Worm (Caenorhabditis elegans) whole organism, L3 larva: Measurements from ENCODE around the gene cyp-35B1.

ENCODE experiments used
- R02D3.7 ChIP-seq: fragments of 150-350 bp; optimal IDR thresholded peaks from 2 replicates; lab custom pipeline; 2014; ENCODE audit warnings: missing biosample characterization, missing genetic modification characterization
- aly-2 ChIP-seq: fragments of 150-350 bp; optimal IDR thresholded peaks from 2 replicates; lab custom pipeline; 2014; ENCODE audit warnings: missing biosample characterization, missing genetic modification characterization
- ama-1 ChIP-seq: fragments of 150-350 bp; optimal IDR thresholded peaks from 2 replicates; lab custom pipeline; 2018
- ceh-16 ChIP-seq: sonication (generic microtip); optimal IDR thresholded peaks from 2 replicates; lab custom pipeline; 2017; ENCODE audit warnings: missing biosample characterization, missing genetic modification characterization
- ceh-28 ChIP-seq: fragments of 150-350 bp; optimal IDR thresholded peaks from 2 replicates; lab custom pipeline; 2014; ENCODE audit warnings: missing biosample characterization, missing genetic modification reagents, missing genetic modification characterization
- ceh-82 ChIP-seq: fragments of 150-350 bp; optimal IDR thresholded peaks from 2 replicates; lab custom pipeline; 2014; ENCODE audit warnings: missing biosample characterization, missing genetic modification characterization
- ceh-9 ChIP-seq: sonication (generic microtip); optimal IDR thresholded peaks from 2 replicates; lab custom pipeline; 2018; ENCODE audit warnings: missing biosample characterization, missing genetic modification characterization
- daf-12 ChIP-seq: fragments of 150-350 bp; optimal IDR thresholded peaks from 2 replicates; lab custom pipeline; 2014; ENCODE audit warnings: missing biosample characterization, missing genetic modification reagents, missing genetic modification characterization
- egl-27 ChIP-seq: sonication (generic microtip); optimal IDR thresholded peaks from 4 replicates; lab custom pipeline; 2017; ENCODE audit warnings: missing biosample characterization, missing genetic modification reagents, missing genetic modification characterization
- egl-5 ChIP-seq: fragments of 150-350 bp; optimal IDR thresholded peaks from 2 replicates; lab custom pipeline; 2017; ENCODE audit warnings: missing biosample characterization, missing genetic modification reagents, missing genetic modification characterization, inconsistent platforms
- elt-1 ChIP-seq: fragments of 150-350 bp; optimal IDR thresholded peaks from 2 replicates; lab custom pipeline; 2014; ENCODE audit warnings: missing biosample characterization, missing genetic modification characterization
- elt-2 ChIP-seq: sonication (generic microtip); optimal IDR thresholded peaks from 2 replicates; lab custom pipeline; 2016; ENCODE audit warnings: missing genetic modification reagents, mild to moderate bottlenecking, missing genetic modification characterization, missing compliant biosample characterization
- elt-3 ChIP-seq, 3 experiments: fragments of 150-350 bp in 1 of 3; sonication (generic microtip) in 2 of 3; optimal IDR thresholded peaks; 2 replicates in 2 of 3; 4 replicates in 1 of 3; lab custom pipeline; 2014 to 2017; ENCODE audit warnings: missing biosample characterization in 3 of 3, missing genetic modification characterization in 3 of 3
- eor-1 ChIP-seq, 2 experiments: fragments of 150-350 bp; optimal IDR thresholded peaks; 2 replicates each; lab custom pipeline; 2014 to 2018; ENCODE audit warnings: missing biosample characterization in 2 of 2, missing genetic modification characterization in 2 of 2
- fkh-10 ChIP-seq: sonication (generic microtip); optimal IDR thresholded peaks from 2 replicates; lab custom pipeline; 2017; ENCODE audit warnings: missing biosample characterization, missing genetic modification reagents, missing genetic modification characterization
- fkh-2 ChIP-seq: fragments of 150-350 bp; optimal IDR thresholded peaks from 2 replicates; lab custom pipeline; 2014; ENCODE audit warnings: missing biosample characterization, missing genetic modification reagents, missing genetic modification characterization
- fos-1 ChIP-seq: fragments of 150-350 bp; optimal IDR thresholded peaks from 2 replicates; lab custom pipeline; 2014; ENCODE audit warnings: missing biosample characterization, missing genetic modification characterization
- hmg-11 ChIP-seq: sonication (generic microtip); optimal IDR thresholded peaks from 2 replicates; lab custom pipeline; 2016; ENCODE audit warnings: missing genetic modification characterization, missing compliant biosample characterization
- lin-15B ChIP-seq: fragments of 150-350 bp; optimal IDR thresholded peaks from 2 replicates; lab custom pipeline; 2014; ENCODE audit warnings: missing biosample characterization, missing genetic modification characterization
- lin-39 ChIP-seq: fragments of 150-350 bp; optimal IDR thresholded peaks from 2 replicates; lab custom pipeline; 2018; ENCODE audit warnings: missing biosample characterization, missing genetic modification reagents, missing genetic modification characterization
- lsy-12 ChIP-seq: sonication (generic microtip); optimal IDR thresholded peaks from 2 replicates; lab custom pipeline; 2016; ENCODE audit warnings: mild to moderate bottlenecking, missing genetic modification characterization, missing compliant biosample characterization
- mdl-1 ChIP-seq: fragments of 150-350 bp; optimal IDR thresholded peaks from 2 replicates; lab custom pipeline; 2014; ENCODE audit warnings: missing biosample characterization, missing genetic modification characterization
- mml-1 ChIP-seq: fragments of 150-350 bp; sonication (generic microtip); optimal IDR thresholded peaks from 3 replicates; lab custom pipeline; 2014; ENCODE audit warnings: missing biosample characterization, missing genetic modification characterization
- nfya-1 ChIP-seq: sonication (generic microtip); optimal IDR thresholded peaks from 2 replicates; lab custom pipeline; 2017; ENCODE audit warnings: missing genetic modification characterization, mild to moderate bottlenecking, missing compliant biosample characterization, antibody characterized with exemption, moderate library complexity; ENCODE audit not compliant: insufficient read depth
- nhr-11 ChIP-seq: fragments of 150-350 bp; optimal IDR thresholded peaks from 2 replicates; lab custom pipeline; 2014; ENCODE audit warnings: missing biosample characterization, missing genetic modification characterization
- nhr-12 ChIP-seq: fragments of 150-350 bp; optimal IDR thresholded peaks from 2 replicates; lab custom pipeline; 2014; ENCODE audit warnings: missing biosample characterization, missing genetic modification characterization
- nhr-23 ChIP-seq: fragments of 150-350 bp; optimal IDR thresholded peaks from 2 replicates; lab custom pipeline; 2014; ENCODE audit warnings: missing biosample characterization, missing genetic modification reagents, missing genetic modification characterization
- nhr-237 ChIP-seq: fragments of 150-350 bp; optimal IDR thresholded peaks from 2 replicates; lab custom pipeline; 2014; ENCODE audit warnings: missing biosample characterization, missing genetic modification characterization
- nhr-43 ChIP-seq: sonication (generic microtip); optimal IDR thresholded peaks from 2 replicates; lab custom pipeline; 2016; ENCODE audit warnings: mild to moderate bottlenecking, missing genetic modification characterization, missing compliant biosample characterization; ENCODE audit not compliant: poor library complexity, severe bottlenecking
- nhr-67 ChIP-seq: fragments of 150-350 bp; optimal IDR thresholded peaks from 2 replicates; lab custom pipeline; 2014; ENCODE audit warnings: missing biosample characterization, missing genetic modification characterization
- nhr-76 ChIP-seq: fragments of 150-350 bp; sonication (generic microtip); optimal IDR thresholded peaks from 5 replicates; lab custom pipeline; 2014; ENCODE audit warnings: missing biosample characterization, missing genetic modification characterization
- nhr-77 ChIP-seq: fragments of 150-350 bp; optimal IDR thresholded peaks from 2 replicates; lab custom pipeline; 2014; ENCODE audit warnings: missing biosample characterization, missing genetic modification characterization
- pha-4 ChIP-seq: fragments of 150-350 bp; optimal IDR thresholded peaks from 2 replicates; lab custom pipeline; 2014; ENCODE audit warnings: missing biosample characterization, missing genetic modification reagents, missing genetic modification characterization
- sea-2 ChIP-seq: fragments of 150-350 bp; sonication (generic microtip); optimal IDR thresholded peaks from 4 replicates; lab custom pipeline; 2014; ENCODE audit warnings: missing biosample characterization, missing genetic modification reagents, missing genetic modification characterization
- skn-1 ChIP-seq: fragments of 150-350 bp; optimal IDR thresholded peaks from 2 replicates; lab custom pipeline; 2014; ENCODE audit warnings: missing biosample characterization, missing genetic modification characterization
- snpc-4 ChIP-seq: fragments of 150-350 bp; optimal IDR thresholded peaks from 2 replicates; lab custom pipeline; 2014; ENCODE audit warnings: missing biosample characterization, missing genetic modification characterization
- tbx-2 ChIP-seq: sonication (generic microtip); optimal IDR thresholded peaks from 2 replicates; lab custom pipeline; 2016; ENCODE audit warnings: mild to moderate bottlenecking, missing genetic modification characterization, missing compliant biosample characterization
- unc-39 ChIP-seq: sonication (generic microtip); optimal IDR thresholded peaks from 4 replicates; lab custom pipeline; 2017; ENCODE audit warnings: missing biosample characterization, missing genetic modification characterization
- zag-1 ChIP-seq: fragments of 150-350 bp; optimal IDR thresholded peaks from 2 replicates; lab custom pipeline; 2014; ENCODE audit warnings: missing biosample characterization, missing genetic modification characterization
- ztf-11 ChIP-seq: fragments of 150-350 bp; optimal IDR thresholded peaks from 2 replicates; lab custom pipeline; 2014; ENCODE audit warnings: missing biosample characterization, missing genetic modification characterization
- ztf-4 ChIP-seq: fragments of 150-350 bp; optimal IDR thresholded peaks from 2 replicates; lab custom pipeline; 2014; ENCODE audit warnings: missing biosample characterization, missing genetic modification characterization

cyp-35B1 gene

DNA sequence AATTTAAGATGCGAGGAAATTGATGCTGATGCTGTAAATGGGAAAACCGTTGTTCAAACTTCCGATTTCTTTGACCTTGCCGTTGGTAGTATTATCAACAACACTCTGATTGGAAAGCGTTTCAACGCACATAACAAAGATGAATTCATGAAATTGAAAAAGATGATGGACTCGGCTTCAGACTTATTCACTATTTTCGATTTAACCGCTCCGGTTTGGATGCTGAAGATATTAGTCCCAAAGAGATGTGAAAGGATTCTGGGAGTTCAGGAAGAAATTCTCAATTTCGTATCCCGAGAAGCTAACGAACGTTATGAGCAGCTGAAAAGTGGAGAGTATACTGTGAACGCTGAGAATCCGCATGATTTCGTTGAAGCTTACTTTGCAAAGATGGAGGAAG is 4.5 kb downstream of the cyp-35B1 start:
- TF ChIP-seq elt-1 (tag; lab: Kevin White, UChicago) = no peak
- no peak for TF ChIP-seq zag-1 (tag; lab: Kevin White, UChicago)
- TF ChIP-seq ztf-11 (tag; lab: Kevin White, UChicago) = no peak
- TF ChIP-seq egl-27 = no peak
- no peak for TF ChIP-seq nfya-1 (tag; lab: Kevin White, UChicago)
- no peak for TF ChIP-seq aly-2 (tag; lab: Kevin White, UChicago)
- TF ChIP-seq unc-39 (tag; lab: Kevin White, UChicago) = no peak
- no peak for TF ChIP-seq mml-1 (tag; lab: Kevin White, UChicago)
- no peak for TF ChIP-seq egl-5
- no peak for TF ChIP-seq ceh-82 (tag; lab: Kevin White, UChicago)
- no peak for TF ChIP-seq nhr-23 (tag; lab: Kevin White, UChicago)
- no peak for TF ChIP-seq nhr-237 (tag; lab: Kevin White, UChicago)
- TF ChIP-seq tbx-2 (tag; lab: Kevin White, UChicago) = no peak
- no peak for TF ChIP-seq ceh-28 (tag; lab: Kevin White, UChicago)
- TF ChIP-seq ceh-9 = no peak
- no peak for TF ChIP-seq nhr-43
- TF ChIP-seq, all 47 proteins: peak for 0

- no peak for TF ChIP-seq nhr-77
- no peak for TF ChIP-seq eor-1 (tag; optimal IDR thresholded peaks at IDR 0.05; lab: Kevin White, UChicago)
- TF ChIP-seq sea-2 = no peak
- no peak for TF ChIP-seq aly-2 (tag; lab: Kevin White, UChicago)
- TF ChIP-seq fkh-10 (GFP tag; lab: Kevin White, UChicago) = no peak
- TF ChIP-seq fkh-2 (tag; lab: Kevin White, UChicago) = no peak
- TF ChIP-seq hmg-11 = no peak
- no peak for TF ChIP-seq snpc-4 (tag; lab: Kevin White, UChicago)
- no peak for TF ChIP-seq ceh-82 (tag; lab: Kevin White, UChicago)
- TF ChIP-seq nhr-23 (tag; lab: Kevin White, UChicago) = no peak
- TF ChIP-seq mdl-1 (tag; lab: Kevin White, UChicago) = no peak
- no peak for TF ChIP-seq zag-1 (tag; lab: Kevin White, UChicago)
- no peak for TF ChIP-seq ceh-9
- TF ChIP-seq ama-1 = no peak
- no peak for TF ChIP-seq nhr-67 (tag; lab: Kevin White, UChicago)
- no peak for TF ChIP-seq nhr-43
- TF ChIP-seq, all 47 proteins: peak for 0
Measured at ce11 chrV:3945053-3945452, 6.2 kb downstream of the cyp-35B1 start, which contains the start of gene cyp-35B3. Gene cyp-35B3, plus strand, starts transcription at chrV:3945353.

DNA sequence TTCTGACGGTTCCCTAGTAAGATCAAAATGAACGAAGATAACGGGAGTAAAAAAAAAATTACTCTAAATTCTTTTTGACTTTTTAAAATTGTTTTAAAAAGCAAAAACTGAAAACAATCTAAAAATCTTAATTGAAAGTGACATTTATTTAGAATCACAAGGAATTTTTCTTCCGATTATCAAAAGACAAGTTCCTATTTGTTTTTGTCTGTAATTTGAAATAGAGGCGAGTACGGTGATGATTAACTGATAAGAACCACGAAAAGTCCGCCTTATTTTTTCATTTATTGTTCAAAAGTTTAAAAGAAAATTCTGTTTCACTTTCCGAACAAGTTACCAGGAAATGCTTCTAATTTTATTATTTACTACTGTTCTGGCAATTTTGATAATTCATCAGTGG is 10.9 kb downstream of the cyp-35B1 start, which contains the start of gene dach-1:
dach-1 (plus strand) TSS at position 301 of the 400 bp plus-strand sequence.
- TF ChIP-seq lin-15B (tag; lab: Kevin White, UChicago) (no peak), ama-1 (no peak), egl-5 (no peak)

ce11 chrV:3953739-3954138 is 14.9 kb downstream of the cyp-35B1 start, which contains the start of gene str-247:
Gene str-247, plus strand, starts transcription at chrV:3954039.
- no peak for TF ChIP-seq ztf-4 (tag; lab: Kevin White, UChicago)
- no peak for TF ChIP-seq nhr-11 (tag; lab: Kevin White, UChicago)
- no peak for TF ChIP-seq nhr-76 (tag; lab: Kevin White, UChicago)
- no peak for TF ChIP-seq ceh-9
- no peak for TF ChIP-seq pha-4 (tag; lab: Kevin White, UChicago)
- TF ChIP-seq daf-12 (tag; lab: Kevin White, UChicago) = no peak
- TF ChIP-seq hmg-11 = no peak
- TF ChIP-seq snpc-4 (tag; lab: Kevin White, UChicago) = no peak
- no peak for TF ChIP-seq R02D3.7 (tag; lab: Kevin White, UChicago)
- TF ChIP-seq nhr-12 = no peak
- TF ChIP-seq lsy-12 (tag; lab: Kevin White, UChicago) = no peak
- TF ChIP-seq nhr-43 = no peak
- no peak for TF ChIP-seq nhr-237 (tag; lab: Kevin White, UChicago)
- TF ChIP-seq nhr-67 (tag; lab: Kevin White, UChicago) = no peak

DNA sequence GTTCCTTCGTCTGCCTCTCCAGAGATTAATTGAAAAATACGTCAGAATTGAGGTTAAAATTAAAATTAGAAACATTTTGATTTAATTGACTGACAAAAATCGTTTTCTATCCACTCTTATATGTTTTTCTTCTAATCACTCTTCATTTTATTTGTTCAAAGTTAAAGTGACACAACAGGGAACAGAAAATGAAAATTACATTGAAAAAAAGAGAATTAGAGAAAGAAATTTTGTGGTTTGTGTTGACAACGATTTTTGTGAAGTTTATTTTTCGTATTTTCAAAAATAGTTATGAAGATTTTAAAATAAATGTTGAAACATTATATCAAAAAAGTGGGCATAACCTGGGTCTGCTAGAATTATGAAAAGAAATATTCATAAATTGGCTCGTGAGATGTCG is 18.8 kb downstream of the cyp-35B1 start, which contains the start of gene cyp-34A5:
cyp-34A5 (minus strand) TSS at position 101 of the 400 bp plus-strand sequence.
- TF ChIP-seq fos-1 (tag; lab: Kevin White, UChicago) (no peak), skn-1 (tag; lab: Kevin White, UChicago) (no peak), ceh-16 (tag; lab: Kevin White, UChicago) (no peak), lin-39 (tag; lab: Kevin White, UChicago) (no peak), egl-5 (no peak), zag-1 (tag; lab: Kevin White, UChicago) (no peak), fkh-10 (GFP tag; lab: Kevin White, UChicago) (no peak), elt-3 (tag; optimal IDR thresholded peaks at IDR 0.05; lab: Kevin White, UChicago) (no peak), elt-1 (tag; lab: Kevin White, UChicago) (no peak), nhr-237 (tag; lab: Kevin White, UChicago) (no peak), nhr-77 (no peak), mml-1 (tag; lab: Kevin White, UChicago) (no peak), nhr-23 (tag; lab: Kevin White, UChicago) (no peak), elt-2 (tag; lab: Kevin White, UChicago) (no peak)
